Worm (Caenorhabditis elegans) whole organism, midembryonic: ENCODE measurements around the gene C24B9.3.

Experiments
- T22C8.4 ChIP-seq: fragments of 200-800 bp; sonication (Bioruptor generic); IDR thresholded peaks from 2 replicates; pipeline ENCODE4 v1.3.6; 2022; ENCODE audit warnings: missing genetic modification characterization, missing compliant biosample characterization
- cog-1 ChIP-seq: sonication (generic microtip); optimal IDR thresholded peaks from 2 replicates; lab custom pipeline; 2016; ENCODE audit warnings: missing genetic modification characterization, missing compliant biosample characterization
- flt-1 ChIP-seq: fragments of 200-800 bp; sonication (Bioruptor generic); IDR thresholded peaks from 2 replicates; pipeline ENCODE4 v1.3.6; 2022; ENCODE audit warnings: missing genetic modification characterization, missing compliant biosample characterization
- klf-2 ChIP-seq: fragments of 200-800 bp; sonication (Bioruptor generic); conservative IDR thresholded peaks from 2 replicates; pipeline ENCODE4 v1.3.6; 2022; ENCODE audit warnings: missing genetic modification reagents, missing genetic modification characterization, missing compliant biosample characterization
- med-1 ChIP-seq: sonication (generic microtip); optimal IDR thresholded peaks from 2 replicates; lab custom pipeline; 2017; ENCODE audit warnings: missing genetic modification characterization, mild to moderate bottlenecking, missing compliant biosample characterization, antibody characterized with exemption, missing genetic modification reagents; ENCODE audit not compliant: insufficient read depth
- ref-1 ChIP-seq: fragments of 200-800 bp; sonication (Bioruptor generic); conservative IDR thresholded peaks from 2 replicates; pipeline ENCODE4 v1.3.6; 2022; ENCODE audit warnings: missing genetic modification reagents, missing genetic modification characterization, missing compliant biosample characterization
- tab-1 ChIP-seq: fragments of 200-800 bp; sonication (Bioruptor generic); IDR thresholded peaks from 2 replicates; pipeline ENCODE4 v1.3.6; 2022; ENCODE audit warnings: missing genetic modification characterization, missing compliant biosample characterization
- ztf-23 ChIP-seq: fragments of 200-800 bp; sonication (Bioruptor generic); IDR thresholded peaks from 2 replicates; pipeline ENCODE4 v1.3.6; 2022; ENCODE audit warnings: missing genetic modification reagents, missing genetic modification characterization, missing compliant biosample characterization
- ztf-29 ChIP-seq: fragments of 200-800 bp; sonication (Bioruptor generic); IDR thresholded peaks from 2 replicates; pipeline ENCODE4 v1.3.6; 2022; ENCODE audit warnings: missing genetic modification reagents, missing genetic modification characterization, missing compliant biosample characterization

C24B9.3 gene

ce11 chrV:2718688-2719185 lies 7.3 kb upstream of the C24B9.3 start, which contains the start of gene srt-29:
srt-29 (minus strand) TSS chrV:2719135.
- TF ChIP-seq cog-1 (tag; lab: Kevin White, UChicago): no peak
- no peak for TF ChIP-seq ztf-29 (GFP tag; lab: Robert Waterston, UW)
- TF ChIP-seq ref-1: no peak
- no peak for TF ChIP-seq T22C8.4 (GFP tag; lab: Robert Waterston, UW)
- no peak for TF ChIP-seq klf-2
- no peak for TF ChIP-seq flt-1 (GFP tag; lab: Robert Waterston, UW)
- no peak for TF ChIP-seq ztf-23 (GFP tag; lab: Robert Waterston, UW)
- TF ChIP-seq med-1 (GFP tag; lab: Kevin White, UChicago): no peak
- TF ChIP-seq tab-1 (GFP tag; lab: Robert Waterston, UW): no peak

- no peak for TF ChIP-seq ref-1
- no peak for TF ChIP-seq T22C8.4 (GFP tag; lab: Robert Waterston, UW)
- TF ChIP-seq flt-1 (GFP tag; lab: Robert Waterston, UW): no peak
- no peak for TF ChIP-seq ztf-29 (GFP tag; lab: Robert Waterston, UW)
- no peak for TF ChIP-seq klf-2
- no peak for TF ChIP-seq med-1 (GFP tag; lab: Kevin White, UChicago)
- no peak for TF ChIP-seq cog-1 (tag; lab: Kevin White, UChicago)
- TF ChIP-seq ztf-23 (GFP tag; lab: Robert Waterston, UW): no peak
Observed at ce11 chrV:2716933-2717332, 5.5 kb upstream of the C24B9.3 start.

ce11 chrV:2713532-2713931 lies 2.1 kb upstream of the C24B9.3 start, which contains the start of gene srt-28:
srt-28 (minus strand) TSS chrV:2713632.
- TF ChIP-seq ref-1 (no peak), cog-1 (tag; lab: Kevin White, UChicago) (no peak), klf-2 (no peak), tab-1 (GFP tag; lab: Robert Waterston, UW) (no peak), ztf-23 (GFP tag; lab: Robert Waterston, UW) (no peak), T22C8.4 (GFP tag; lab: Robert Waterston, UW) (no peak), med-1 (GFP tag; lab: Kevin White, UChicago) (no peak), ztf-29 (GFP tag; lab: Robert Waterston, UW) (no peak), flt-1 (GFP tag; lab: Robert Waterston, UW) (no peak)

- TF ChIP-seq klf-2 (no peak), cog-1 (tag; lab: Kevin White, UChicago) (no peak)
Observed at ce11 chrV:2710192-2710591, 1.2 kb downstream of the C24B9.3 start.

- TF ChIP-seq ref-1 (no peak), med-1 (GFP tag; lab: Kevin White, UChicago) (no peak), flt-1 (GFP tag; lab: Robert Waterston, UW) (no peak), T22C8.4 (GFP tag; lab: Robert Waterston, UW) (no peak), ztf-23 (GFP tag; lab: Robert Waterston, UW) (no peak), tab-1 (GFP tag; lab: Robert Waterston, UW) (no peak), klf-2 (no peak), ztf-29 (GFP tag; lab: Robert Waterston, UW) (no peak), cog-1 (tag; lab: Kevin White, UChicago) (no peak)
Observed at ce11 chrV:2706379-2706778, 5.0 kb downstream of the C24B9.3 start.

ce11 chrV:2703299-2703698 lies 8.1 kb downstream of the C24B9.3 start:
- TF ChIP-seq flt-1 (GFP tag; lab: Robert Waterston, UW) (no peak), ztf-29 (GFP tag; lab: Robert Waterston, UW) (no peak), klf-2 (no peak), cog-1 (tag; lab: Kevin White, UChicago) (no peak), med-1 (GFP tag; lab: Kevin White, UChicago) (no peak), ztf-23 (GFP tag; lab: Robert Waterston, UW) (no peak), ref-1 (no peak), T22C8.4 (GFP tag; lab: Robert Waterston, UW) (no peak), tab-1 (GFP tag; lab: Robert Waterston, UW) (no peak)

ce11 chrV:2702883-2703282 lies 8.5 kb downstream of the C24B9.3 start:
- TF ChIP-seq flt-1 (GFP tag; lab: Robert Waterston, UW) (no peak), ztf-23 (GFP tag; lab: Robert Waterston, UW) (no peak), cog-1 (tag; lab: Kevin White, UChicago) (no peak), ref-1 (no peak), T22C8.4 (GFP tag; lab: Robert Waterston, UW) (no peak), ztf-29 (GFP tag; lab: Robert Waterston, UW) (no peak), med-1 (GFP tag; lab: Kevin White, UChicago) (no peak), klf-2 (no peak), tab-1 (GFP tag; lab: Robert Waterston, UW) (no peak)

- TF ChIP-seq ztf-23 (GFP tag; lab: Robert Waterston, UW) (no peak), T22C8.4 (GFP tag; lab: Robert Waterston, UW) (no peak), klf-2 (no peak), flt-1 (GFP tag; lab: Robert Waterston, UW) (no peak), ref-1 (no peak), cog-1 (tag; lab: Kevin White, UChicago) (no peak), ztf-29 (GFP tag; lab: Robert Waterston, UW) (no peak), med-1 (GFP tag; lab: Kevin White, UChicago) (no peak), tab-1 (GFP tag; lab: Robert Waterston, UW) (no peak)
Observed at ce11 chrV:2698826-2699225, 12.6 kb downstream of the C24B9.3 start, which contains the start of gene nuo-5. nuo-5 (plus strand) TSS chrV:2698972.

- 0 out of 2 replicates have a peak, but pooled peaks have one; percentile 58 for TF ChIP-seq flt-1 (GFP tag; lab: Robert Waterston, UW)
- peak; percentile 12 for TF ChIP-seq med-1 (GFP tag; lab: Kevin White, UChicago)
- no peak for TF ChIP-seq ztf-29 (GFP tag; lab: Robert Waterston, UW)
Observed at ce11 chrV:2697693-2698092, 13.7 kb downstream of the C24B9.3 start.

- TF ChIP-seq ztf-23 (GFP tag; lab: Robert Waterston, UW) (no peak), ref-1 (no peak), cog-1 (tag; lab: Kevin White, UChicago) (no peak), med-1 (GFP tag; lab: Kevin White, UChicago) (no peak), T22C8.4 (GFP tag; lab: Robert Waterston, UW) (no peak), tab-1 (GFP tag; lab: Robert Waterston, UW) (no peak), flt-1 (GFP tag; lab: Robert Waterston, UW) (no peak), klf-2 (no peak), ztf-29 (GFP tag; lab: Robert Waterston, UW) (no peak)
Observed at ce11 chrV:2695935-2696334, 15.5 kb downstream of the C24B9.3 start, which contains the start of gene Y45G12B.3. Y45G12B.3 (minus strand) TSS chrV:2696254.
